Worm (Caenorhabditis elegans): Measurements from ENCODE around the gene hsp-60.

Gene hsp-60

DNA sequence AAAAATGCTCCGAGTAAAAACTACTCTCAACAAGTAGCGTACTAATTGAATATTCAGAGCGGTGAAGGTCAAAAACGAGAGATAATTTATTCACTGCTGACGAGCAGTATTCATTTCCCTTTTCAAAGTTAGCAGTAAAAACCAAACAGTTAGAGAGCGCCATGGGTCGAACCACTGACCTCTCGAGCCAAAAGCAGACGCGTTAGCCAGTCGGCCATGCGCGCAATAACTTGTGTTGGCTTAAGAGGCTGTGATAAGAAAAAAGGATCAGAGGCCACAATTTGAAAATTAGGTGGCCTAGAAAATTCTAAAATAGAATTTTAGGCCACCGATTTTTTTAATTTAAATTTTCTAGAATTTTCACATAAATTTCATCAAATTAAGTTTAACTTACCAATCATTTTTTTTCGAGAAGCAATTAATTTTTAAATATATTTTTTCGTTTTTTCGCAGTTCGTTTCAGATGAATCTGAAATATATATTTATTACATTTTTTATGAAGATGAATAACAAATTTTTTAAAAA lies 18.8 kb upstream of the hsp-60 start, which contains the start of gene sms-3 (continued):
- TF ChIP-seq mel-28 (tag; optimal IDR thresholded peaks at IDR 0.05; ENCODE audit: borderline replicate concordance) (no peak), F55B11.4 (tag; optimal IDR thresholded peaks at IDR 0.05; ENCODE audit: borderline replicate concordance, insufficient read depth) (no peak), madf-3 (GFP tag; IDR thresholded peaks at IDR 0.05) (no peak; the same call in none of the 2 replicates), ztf-18 (tag; optimal IDR thresholded peaks at IDR 0.05) (peak; percentile 64), aptf-3 (GFP tag; IDR thresholded peaks at IDR 0.05) (peak; percentile 14; the same call in 1 of the 2 replicates)

DNA sequence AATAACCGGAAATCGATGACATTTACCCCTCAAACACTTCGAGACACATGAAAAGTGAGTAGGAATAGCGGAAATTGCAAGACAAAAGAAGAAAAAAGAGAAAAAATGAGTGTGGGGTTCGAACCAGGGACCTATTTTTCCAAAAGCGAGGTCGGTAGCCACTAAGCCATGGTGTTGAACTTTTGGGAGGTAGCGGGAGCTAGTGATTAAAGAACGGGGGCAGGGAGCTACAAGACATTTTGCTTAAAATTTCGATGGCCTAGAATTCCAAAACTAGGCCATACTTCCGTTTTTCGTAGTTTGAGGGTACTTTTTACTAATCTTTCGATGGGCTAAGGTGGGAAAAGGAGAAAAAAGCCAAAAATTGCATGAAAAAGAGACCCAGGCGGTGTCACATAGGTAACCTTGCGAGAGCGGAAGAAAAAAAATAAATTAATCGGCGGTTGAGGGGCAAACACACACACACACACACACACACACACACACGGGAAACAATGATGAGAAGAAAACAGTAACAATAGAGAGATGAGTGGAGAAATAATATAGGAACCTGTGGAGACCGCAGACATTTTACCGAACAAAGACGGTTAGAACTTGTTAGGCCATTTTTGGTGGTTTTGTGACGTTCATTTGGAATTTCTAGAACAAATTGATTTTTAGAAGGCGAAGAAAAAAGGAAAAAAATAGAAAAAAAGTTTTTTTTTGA lies 17.9 kb upstream of the hsp-60 start:
- peak; percentile 51 for TF ChIP-seq attf-5 (GFP tag; optimal IDR thresholded peaks at IDR 0.05)
- TF ChIP-seq nfya-1 (tag; optimal IDR thresholded peaks at IDR 0.05; ENCODE audit: borderline replicate concordance, insufficient read depth), result no peak
- TF ChIP-seq mxl-1 (tag; optimal IDR thresholded peaks at IDR 0.05), result peak; percentile 68
- TF ChIP-seq mel-28 (tag; optimal IDR thresholded peaks at IDR 0.05; ENCODE audit: borderline replicate concordance), result no peak
- no peak for TF ChIP-seq tlf-1 (GFP tag; optimal IDR thresholded peaks at IDR 0.05)
- 0 out of 2 replicates have a peak, but pooled peaks have one; percentile 28 for TF ChIP-seq Y53G8AR.9 (GFP tag; conservative IDR thresholded peaks at IDR 0.05)
- TF ChIP-seq bed-1 (GFP tag; IDR thresholded peaks at IDR 0.05), result no peak
- TF ChIP-seq lir-1 (GFP tag; conservative IDR thresholded peaks at IDR 0.05), result peak; percentile 52; the same call in 1 of the 2 replicates
- TF ChIP-seq sptf-2 (GFP tag; optimal IDR thresholded peaks at IDR 0.05), result no peak
- TF ChIP-seq egl-44 (GFP tag; IDR thresholded peaks at IDR 0.05), result peak; percentile 71; the same call in 1 of the 2 replicates
- peak; percentile 73 for TF ChIP-seq ztf-18 (tag; optimal IDR thresholded peaks at IDR 0.05)
- peak; percentile 61 for TF ChIP-seq ccch-3 (GFP tag; optimal IDR thresholded peaks at IDR 0.05)
- TF ChIP-seq T07F8.4 (tag; optimal IDR thresholded peaks at IDR 0.05), result peak; percentile 82
- TF ChIP-seq unc-62 (GFP tag; optimal IDR thresholded peaks at IDR 0.05), result no peak
- peak; percentile 63; the same call in 1 of the 2 replicates for TF ChIP-seq dox-1 (GFP tag; IDR thresholded peaks at IDR 0.05)
- peak; percentile 64 for TF ChIP-seq B0019.2 (GFP tag; conservative IDR thresholded peaks at IDR 0.05)
- peak; percentile 44 for TF ChIP-seq hmg-1.2 (GFP tag; IDR thresholded peaks at IDR 0.05)
- peak; percentile 65 to 83 for TF ChIP-seq rec-8 (tag; optimal IDR thresholded peaks at IDR 0.05)
- peak; percentile 60 for TF ChIP-seq lsl-1 (GFP tag; optimal IDR thresholded peaks at IDR 0.05)
- no peak for TF ChIP-seq rcor-1 (GFP tag; IDR thresholded peaks at IDR 0.05)
- peak; percentile 44 for TF ChIP-seq F23B12.7 (tag; optimal IDR thresholded peaks at IDR 0.05; ENCODE audit: insufficient read depth)
- TF ChIP-seq lin-26 (GFP tag; IDR thresholded peaks at IDR 0.05), result peak; percentile 85; the same call in 1 of the 2 replicates
- TF ChIP-seq him-1 (tag; optimal IDR thresholded peaks at IDR 0.05), result peak; percentile 20
- TF ChIP-seq lin-35 (GFP tag; optimal IDR thresholded peaks at IDR 0.05), result peak in 1 of 3 experiments; percentile 4
- peak; percentile 52 for TF ChIP-seq fkh-3 (tag; optimal IDR thresholded peaks at IDR 0.05)
- no peak for TF ChIP-seq ztf-22 (GFP tag; optimal IDR thresholded peaks at IDR 0.05)
- TF ChIP-seq athp-1 (tag; optimal IDR thresholded peaks at IDR 0.05), result peak; percentile 85
- TF ChIP-seq lin-54 (GFP tag; optimal IDR thresholded peaks at IDR 0.05), result peak; percentile 54
- TF ChIP-seq mcd-1 (GFP tag; IDR thresholded peaks at IDR 0.05), result peak; percentile 60
- TF ChIP-seq ceh-79 (tag; optimal IDR thresholded peaks at IDR 0.05), result no peak
- TF ChIP-seq F52B5.7 (tag; optimal IDR thresholded peaks at IDR 0.05), result peak; percentile 69
- peak; percentile 30 for TF ChIP-seq tbx-9 (tag; optimal IDR thresholded peaks at IDR 0.05; ENCODE audit: borderline replicate concordance)
- peak; percentile 73 for TF ChIP-seq nhr-90 (tag; optimal IDR thresholded peaks at IDR 0.05)
- TF ChIP-seq cebp-2 (GFP tag; IDR thresholded peaks at IDR 0.05), result peak; percentile 89; the same call in 1 of the 2 replicates
- peak; percentile 35 for TF ChIP-seq somi-1 (GFP tag; optimal IDR thresholded peaks at IDR 0.05)
- peak; percentile 79 for TF ChIP-seq rpc-1 (optimal IDR thresholded peaks at IDR 0.05)
- peak; percentile 82 for TF ChIP-seq rpc-1 (tag; optimal IDR thresholded peaks at IDR 0.05)
- no peak for TF ChIP-seq lin-40 (tag; optimal IDR thresholded peaks at IDR 0.05)
- TF ChIP-seq madf-10 (tag; optimal IDR thresholded peaks at IDR 0.05), result peak; percentile 53
- peak; percentile 39; the same call in 1 of the 2 replicates for TF ChIP-seq F33H1.4 (GFP tag; IDR thresholded peaks at IDR 0.05)
- peak; percentile 75 for TF ChIP-seq nfyb-1 (GFP tag; IDR thresholded peaks at IDR 0.05)

Data from whole organism, young adult.